Fruit fly (Drosophila melanogaster) Kc167 (cell line): ENCODE data around the gene CG15144.

Source experiments
- Myc ChIP-seq: fragments of >200 bp; optimal IDR thresholded peaks from 2 replicates; lab custom pipeline; 2017; ENCODE audit warnings: missing external identifiers
- Sin3A ChIP-seq: fragments of >200 bp; optimal IDR thresholded peaks from 2 replicates; lab custom pipeline; 2018; ENCODE audit warnings: missing external identifiers
- h ChIP-seq: fragments of >200 bp; optimal IDR thresholded peaks from 3 replicates; lab custom pipeline; 2018; ENCODE audit warnings: missing external identifiers
- insv ChIP-seq: fragments of >200 bp; optimal IDR thresholded peaks from 3 replicates; lab custom pipeline; 2018; ENCODE audit warnings: missing external identifiers
- psq ChIP-seq: fragments of >200 bp; optimal IDR thresholded peaks from 2 replicates; lab custom pipeline; 2017; ENCODE audit warnings: missing external identifiers
- ttk ChIP-seq: sonication (Bioruptor generic); optimal IDR thresholded peaks from 2 replicates; lab custom pipeline; 2017; ENCODE audit warnings: missing external identifiers

The CG15144 gene

DNA sequence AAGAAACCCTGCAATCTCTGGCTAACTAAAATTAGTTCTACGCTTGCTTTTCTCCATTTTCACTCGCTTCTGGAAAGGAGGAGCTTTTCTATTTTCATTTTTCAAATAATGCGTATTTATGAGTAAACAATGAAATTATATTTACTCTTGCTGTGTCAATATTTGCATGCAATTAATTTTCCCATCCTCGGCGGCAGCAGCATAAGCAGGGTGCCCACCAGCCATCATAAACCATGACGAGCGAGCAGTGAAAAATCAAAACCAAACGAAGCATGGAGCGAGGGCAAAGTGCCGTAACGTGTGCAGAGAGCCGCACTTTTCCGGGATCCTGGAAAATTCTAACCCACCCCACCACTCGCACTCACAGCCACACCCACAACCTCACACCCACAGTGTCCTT lies 4.9 kb upstream of the CG15144 start:
- no peak for TF ChIP-seq Sin3A (lab: Kevin White, UChicago)
- TF ChIP-seq Myc (lab: Kevin White, UChicago): no peak
- no peak for TF ChIP-seq h

DNA sequence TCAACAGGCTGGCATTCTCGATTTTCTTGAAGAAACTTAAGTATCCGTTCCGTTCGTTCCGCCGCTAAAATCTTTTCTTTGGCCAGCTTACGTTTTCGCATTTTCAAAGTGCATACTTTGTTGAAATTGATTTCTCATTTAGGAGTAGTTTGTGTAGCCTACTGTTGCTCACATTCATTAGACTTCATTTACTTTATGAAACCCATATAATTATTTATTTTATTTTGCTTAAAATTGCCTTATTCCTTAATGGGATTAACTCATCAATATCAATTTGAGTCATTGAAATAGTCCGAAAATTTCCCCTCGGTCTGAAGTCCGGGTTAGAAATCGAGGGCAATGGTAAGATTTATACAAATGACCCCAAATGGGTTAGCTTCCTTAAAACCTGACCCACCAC lies 3.2 kb upstream of the CG15144 start, which contains the start of gene CG15145:
CG15145 (minus strand) TSS at position 101 of the 400 bp plus-strand sequence.
- TF ChIP-seq psq (lab: Kevin White, UChicago) (no peak), h (no peak)

DNA sequence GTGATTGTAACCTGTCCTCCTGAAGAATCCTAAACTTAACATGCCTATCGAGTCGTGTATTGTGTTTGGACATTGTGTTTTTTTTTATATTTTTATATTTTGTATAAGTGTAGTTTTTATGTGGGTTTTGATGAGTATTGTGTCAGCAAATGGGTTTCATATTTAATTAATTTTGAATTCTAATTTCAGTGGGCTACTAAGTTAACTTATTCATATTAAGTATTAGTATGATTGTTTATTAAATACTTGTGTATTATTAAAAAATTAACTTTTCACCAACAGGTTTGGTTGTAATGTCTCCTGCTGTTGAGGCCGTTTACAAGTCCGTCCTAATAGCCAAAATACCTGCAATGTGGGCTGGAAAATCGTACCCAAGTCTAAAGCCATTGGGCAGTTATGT lies 4.5 kb downstream of the CG15144 start, which contains the start of gene CG15143:
CG15143 (minus strand) TSS at position 101 of the 400 bp plus-strand sequence.
- no peak for TF ChIP-seq insv (lab: Kevin White, UChicago)
- TF ChIP-seq ttk (lab: Kevin White, UChicago): no peak
- no peak for TF ChIP-seq Sin3A (lab: Kevin White, UChicago)
- TF ChIP-seq psq (lab: Kevin White, UChicago): no peak
- TF ChIP-seq Myc (lab: Kevin White, UChicago): no peak
- TF ChIP-seq h: no peak

DNA sequence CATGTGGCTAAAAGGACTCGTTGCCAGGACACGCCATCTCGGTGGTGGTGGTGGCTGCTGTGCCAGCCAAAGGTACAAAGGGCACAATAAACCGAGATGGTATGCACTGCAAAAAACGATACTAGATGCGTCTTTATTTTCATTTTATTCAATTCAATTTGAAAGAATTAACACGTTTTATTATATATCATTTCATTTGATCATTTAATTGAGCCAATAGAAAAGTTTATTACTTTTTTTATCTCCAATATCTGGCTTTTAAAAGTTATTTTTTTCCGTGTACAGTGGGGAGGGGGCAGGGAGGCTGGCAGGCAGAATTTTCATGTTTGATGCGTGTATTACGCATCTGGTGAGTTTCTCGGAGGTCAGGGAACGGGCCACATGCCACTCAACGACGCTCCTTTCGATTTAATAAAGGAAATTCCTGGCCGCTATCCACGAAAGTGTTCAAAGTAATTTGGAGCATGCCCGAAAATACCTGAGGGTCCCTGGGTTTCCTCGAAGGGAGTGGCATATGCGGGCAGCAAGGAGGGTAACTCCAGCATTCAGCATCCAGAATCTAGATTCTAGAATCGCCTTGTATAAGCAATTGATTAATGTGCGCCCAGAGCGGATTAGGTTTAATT lies 14.7 kb downstream of the CG15144 start:
- TF ChIP-seq Myc (lab: Kevin White, UChicago) (no peak), Sin3A (lab: Kevin White, UChicago) (no peak), insv (lab: Kevin White, UChicago) (no peak), h (no peak), ttk (lab: Kevin White, UChicago) (no peak), psq (lab: Kevin White, UChicago) (no peak)

DNA sequence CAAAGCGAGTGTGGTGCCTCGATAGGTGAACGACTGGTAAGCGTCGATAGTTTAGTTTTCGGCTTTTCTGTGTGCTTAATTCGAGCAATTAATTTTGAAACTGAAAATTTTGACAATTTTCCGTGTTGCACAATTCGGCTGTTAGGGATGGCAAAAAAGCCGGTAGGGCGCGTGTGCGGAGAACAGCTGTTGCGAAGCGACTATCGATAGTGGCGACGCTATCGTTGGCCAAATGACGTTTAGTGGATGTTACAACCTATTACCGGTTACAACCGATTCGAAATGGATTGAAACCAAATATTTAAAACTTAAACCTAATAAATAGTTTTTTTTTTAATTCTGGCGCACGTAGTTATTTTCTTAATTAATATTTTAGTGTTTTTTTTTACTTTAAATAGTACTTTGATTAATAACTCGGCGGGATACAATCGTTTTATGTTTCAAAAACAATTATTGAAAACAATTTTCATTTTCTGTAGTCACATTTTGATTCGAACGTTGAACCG lies 27.9 kb downstream of the CG15144 start, which contains the start of the genes mEFTs and Dhc36C:
mEFTs (minus strand) TSS at position 161 of the 506 bp plus-strand sequence.
Dhc36C (plus strand) TSS at position 456 of the 506 bp plus-strand sequence.
- TF ChIP-seq Myc (lab: Kevin White, UChicago): no peak
- no peak for TF ChIP-seq h
- no peak for TF ChIP-seq ttk (lab: Kevin White, UChicago)
- no peak for TF ChIP-seq insv (lab: Kevin White, UChicago)
- no peak for TF ChIP-seq Sin3A (lab: Kevin White, UChicago)
- TF ChIP-seq psq (lab: Kevin White, UChicago): no peak

DNA sequence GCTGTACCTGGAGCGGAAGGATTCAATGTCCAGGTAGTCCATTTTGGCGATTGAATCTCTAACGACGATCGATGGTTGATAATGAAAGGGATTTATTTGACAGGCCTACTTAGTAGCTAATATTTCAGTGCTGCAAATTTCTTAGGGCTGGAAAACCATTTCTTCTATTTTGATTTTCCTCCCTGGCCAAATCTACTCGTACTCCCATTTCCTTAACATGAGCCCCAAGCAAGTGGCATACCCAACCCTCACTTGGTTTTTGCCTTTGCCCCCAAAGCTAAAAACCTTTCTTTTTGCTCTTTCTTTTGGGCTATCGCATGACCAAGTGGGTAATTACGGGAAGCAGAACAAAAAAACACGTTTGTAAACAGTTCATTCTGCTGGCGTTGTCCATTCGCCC lies 30.2 kb downstream of the CG15144 start, which contains the start of gene CG15142:
CG15142 (minus strand) TSS at position 101 of the 400 bp plus-strand sequence.
- TF ChIP-seq insv (lab: Kevin White, UChicago) (no peak), h (no peak), psq (lab: Kevin White, UChicago) (no peak), ttk (lab: Kevin White, UChicago) (no peak), Sin3A (lab: Kevin White, UChicago) (no peak), Myc (lab: Kevin White, UChicago) (no peak)

DNA sequence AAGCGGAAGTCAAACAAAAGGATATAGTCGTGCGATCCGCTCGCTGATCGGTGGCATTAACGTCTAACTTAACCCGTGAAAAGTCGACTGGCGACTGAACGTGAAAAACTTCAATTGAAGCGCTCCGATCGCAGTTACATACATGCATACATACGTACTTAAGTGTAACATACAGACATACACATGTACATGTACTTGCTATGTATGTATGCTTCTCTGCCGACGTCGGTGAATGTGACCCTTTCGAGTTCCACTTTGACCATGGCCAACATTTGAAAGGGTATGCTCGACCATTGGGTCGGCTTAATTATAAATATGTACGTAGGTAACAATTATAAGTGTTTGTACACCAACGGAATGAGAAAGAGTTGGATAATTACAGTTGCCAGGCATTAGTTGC lies 31.8 kb downstream of the CG15144 start, which contains the start of gene qua:
qua (minus strand) TSS at position 101 of the 400 bp plus-strand sequence.
- TF ChIP-seq ttk (lab: Kevin White, UChicago): no peak
- TF ChIP-seq Myc (lab: Kevin White, UChicago): no peak
- no peak for TF ChIP-seq Sin3A (lab: Kevin White, UChicago)
- TF ChIP-seq insv (lab: Kevin White, UChicago): no peak
- TF ChIP-seq psq (lab: Kevin White, UChicago): no peak
- TF ChIP-seq h: no peak

DNA sequence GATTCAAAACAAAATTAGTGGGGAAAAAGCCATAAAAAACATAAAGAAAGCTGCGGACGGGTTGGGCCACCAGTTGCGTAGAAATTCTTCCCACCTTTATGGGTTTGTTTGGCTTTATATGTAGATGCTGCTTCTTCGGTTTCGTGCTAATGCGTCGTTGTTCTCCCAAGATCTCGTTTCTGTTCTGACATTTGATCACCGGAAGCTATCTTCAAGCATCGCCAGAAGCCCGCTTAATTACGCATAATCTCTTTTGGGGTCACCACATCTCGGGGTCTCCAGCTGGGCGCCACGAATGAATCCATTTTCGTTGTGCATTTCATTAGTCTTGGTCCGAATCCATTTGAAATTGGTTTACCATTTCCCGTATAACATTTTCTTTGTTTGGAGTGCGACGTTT lies 33.2 kb downstream of the CG15144 start:
- no peak for TF ChIP-seq Myc (lab: Kevin White, UChicago)
- TF ChIP-seq Sin3A (lab: Kevin White, UChicago): no peak
- no peak for TF ChIP-seq psq (lab: Kevin White, UChicago)
- no peak for TF ChIP-seq h
- no peak for TF ChIP-seq ttk (lab: Kevin White, UChicago)
- TF ChIP-seq insv (lab: Kevin White, UChicago): no peak

DNA sequence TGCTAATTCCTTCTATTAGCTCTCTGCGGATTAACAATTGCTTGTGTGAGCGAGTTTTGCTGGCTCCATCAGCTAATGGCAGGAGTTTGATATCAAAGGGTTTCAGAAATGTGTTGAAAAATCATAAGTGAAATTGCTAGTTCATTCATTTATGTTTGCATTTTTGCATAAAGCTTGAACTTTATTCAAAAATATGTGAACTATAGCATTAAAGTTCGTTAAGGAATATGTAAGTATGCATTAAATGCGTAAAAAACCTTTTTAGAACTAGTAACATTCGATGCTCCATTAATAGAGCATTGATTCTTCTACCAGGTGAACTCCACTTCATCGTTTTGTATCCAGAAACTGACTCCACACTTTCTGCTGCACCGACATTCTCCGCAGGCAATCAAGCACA lies 36.2 kb downstream of the CG15144 start:
- TF ChIP-seq insv (lab: Kevin White, UChicago) (no peak), h (no peak), Myc (lab: Kevin White, UChicago) (no peak), psq (lab: Kevin White, UChicago) (no peak), ttk (lab: Kevin White, UChicago) (no peak), Sin3A (lab: Kevin White, UChicago) (no peak)

DNA sequence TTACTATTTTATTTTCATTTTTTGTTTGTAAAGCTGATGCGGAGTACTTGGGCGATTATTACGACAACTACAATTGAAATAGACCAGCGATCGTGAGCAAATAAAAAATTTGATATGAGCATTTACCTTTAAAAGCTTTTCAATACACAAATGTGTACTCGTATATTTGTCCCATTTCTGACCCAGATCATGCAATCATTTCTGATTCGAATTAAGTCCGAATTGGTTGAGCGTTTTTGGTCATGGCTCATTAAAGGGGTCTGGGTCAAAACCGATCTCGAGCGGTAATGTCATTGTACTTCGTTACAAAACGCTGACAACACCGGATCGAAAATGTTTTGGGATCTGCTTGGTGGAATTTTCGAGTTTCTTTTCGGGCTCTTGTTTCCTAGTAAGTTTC lies 42.7 kb downstream of the CG15144 start, which contains the start of gene CG43220:
CG43220 (plus strand) TSS at position 301 of the 400 bp plus-strand sequence.
- TF ChIP-seq h: no peak
- TF ChIP-seq psq (lab: Kevin White, UChicago): no peak
- TF ChIP-seq Sin3A (lab: Kevin White, UChicago): no peak
- TF ChIP-seq insv (lab: Kevin White, UChicago): no peak
- TF ChIP-seq Myc (lab: Kevin White, UChicago): no peak
- TF ChIP-seq ttk (lab: Kevin White, UChicago): no peak

DNA sequence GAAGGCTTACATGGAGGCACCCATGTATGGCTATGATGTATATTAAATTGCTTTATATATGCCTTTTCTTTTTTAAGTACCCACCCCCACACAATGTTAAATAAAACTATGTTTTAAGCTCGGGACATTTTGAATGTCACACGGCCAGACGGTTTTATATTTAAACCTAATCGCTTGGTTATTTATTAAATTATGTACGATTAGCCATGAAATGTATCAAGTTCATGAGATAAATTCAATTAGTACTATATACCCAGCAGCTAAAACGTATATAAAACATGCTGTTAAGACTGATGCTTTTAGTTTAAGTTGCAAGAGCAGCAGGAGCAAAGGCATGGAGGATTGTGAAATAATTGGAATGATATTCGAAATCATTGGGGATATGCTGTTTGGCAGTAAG lies 43.5 kb downstream of the CG15144 start, which contains the start of the genes CG43221 and CG43645:
CG43221 (plus strand) TSS at position 301 of the 400 bp plus-strand sequence.
CG43645 (plus strand) TSS at position 301 of the 400 bp plus-strand sequence.
- TF ChIP-seq h: no peak
- TF ChIP-seq psq (lab: Kevin White, UChicago): no peak
- no peak for TF ChIP-seq Myc (lab: Kevin White, UChicago)
- no peak for TF ChIP-seq ttk (lab: Kevin White, UChicago)
- no peak for TF ChIP-seq insv (lab: Kevin White, UChicago)
- no peak for TF ChIP-seq Sin3A (lab: Kevin White, UChicago)

DNA sequence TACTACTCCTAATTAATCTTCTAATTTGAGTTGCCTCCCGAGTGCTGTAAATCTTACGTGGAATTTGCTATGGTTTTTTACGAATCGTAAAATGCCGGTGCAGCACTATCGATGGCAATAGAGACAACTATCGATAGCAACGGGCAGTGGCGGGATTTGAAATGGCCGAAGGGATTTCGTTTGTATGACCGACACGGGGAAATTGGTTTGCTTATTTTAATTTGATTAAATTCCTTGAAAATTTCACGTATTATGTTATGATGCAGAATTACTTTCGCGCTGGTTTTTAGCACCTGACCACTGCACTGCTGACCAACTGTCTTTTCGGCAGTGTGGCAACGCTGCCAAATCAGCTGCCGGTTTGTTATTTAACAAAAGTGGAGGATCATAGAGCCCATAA lies 44.7 kb downstream of the CG15144 start, which contains the start of the genes GCS2beta and CG5131:
GCS2beta (minus strand) TSS at position 134 of the 400 bp plus-strand sequence.
CG5131 (plus strand) TSS at position 328 of the 400 bp plus-strand sequence.
- TF ChIP-seq insv (lab: Kevin White, UChicago) (no peak), psq (lab: Kevin White, UChicago) (no peak), Myc (lab: Kevin White, UChicago) (no peak), ttk (lab: Kevin White, UChicago) (no peak), Sin3A (lab: Kevin White, UChicago) (no peak), h (no peak)
